Fruit fly (Drosophila melanogaster) whole organism, embryonic: ENCODE data around the gene Evi5.

Source experiments
- Awh ChIP-seq: fragments of 200-800 bp; sonication (Bioruptor generic); IDR thresholded peaks from 2 replicates; pipeline ENCODE4, ENCODE4 v1.3.6; 2022; ENCODE audit warnings: missing biosample characterization, missing genetic modification characterization
- CG10267 ChIP-seq: fragments of 200-800 bp; sonication (Bioruptor generic); optimal IDR thresholded peaks from 2 replicates; lab custom pipeline; 2018; ENCODE audit warnings: missing biosample characterization, mild to moderate bottlenecking, missing genetic modification characterization, moderate library complexity
- CG11560 ChIP-seq: fragments of 200-800 bp; sonication (Bioruptor generic); IDR thresholded peaks from 3 replicates; pipeline ENCODE4 v1.3.6; 2022; ENCODE audit warnings: missing biosample characterization, missing genetic modification characterization
- CG14710 ChIP-seq: fragments of 200-800 bp; sonication (Bioruptor generic); optimal IDR thresholded peaks from 3 replicates; lab custom pipeline; 2019; ENCODE audit warnings: missing biosample characterization, mild to moderate bottlenecking, missing genetic modification characterization, moderate library complexity
- CG15479 ChIP-seq: fragments of 200-800 bp; sonication (Bioruptor generic); optimal IDR thresholded peaks from 3 replicates; lab custom pipeline; 2019; ENCODE audit warnings: missing biosample characterization, mild to moderate bottlenecking, missing genetic modification characterization, moderate library complexity
- CG1602 ChIP-seq: fragments of 200-800 bp; sonication (Bioruptor generic); optimal IDR thresholded peaks from 3 replicates; lab custom pipeline; 2016; ENCODE audit warnings: missing biosample characterization, missing genetic modification characterization
- CG16779 ChIP-seq: fragments of 200-800 bp; sonication (Bioruptor generic); IDR thresholded peaks from 2 replicates; pipeline ENCODE4 v1.3.6; 2022; ENCODE audit warnings: missing biosample characterization, missing genetic modification characterization
- CG17912 ChIP-seq: fragments of 200-800 bp; sonication (Bioruptor generic); optimal IDR thresholded peaks from 2 replicates; lab custom pipeline; 2018; ENCODE audit warnings: missing biosample characterization, mild to moderate bottlenecking, missing genetic modification characterization
- CG2678 ChIP-seq: fragments of 200-800 bp; sonication (Bioruptor generic); optimal IDR thresholded peaks from 3 replicates; lab custom pipeline; 2019; ENCODE audit warnings: missing biosample characterization, mild to moderate bottlenecking, missing genetic modification characterization, moderate library complexity
- CG31388 ChIP-seq: fragments of 200-800 bp; sonication (Bioruptor generic); optimal IDR thresholded peaks from 2 replicates; lab custom pipeline; 2016; ENCODE audit warnings: missing biosample characterization, missing genetic modification characterization
- CG3163 ChIP-seq: fragments of 200-800 bp; sonication (Bioruptor generic); optimal IDR thresholded peaks from 3 replicates; lab custom pipeline; 2016; ENCODE audit warnings: missing biosample characterization, missing genetic modification characterization
- CG34224 ChIP-seq: fragments of 200-800 bp; sonication (Bioruptor generic); IDR thresholded peaks from 3 replicates; pipeline ENCODE4 v1.3.6; 2022; ENCODE audit warnings: missing biosample characterization, missing genetic modification characterization; ENCODE audit not compliant: partially characterized antibody
- CG34422 ChIP-seq: fragments of 200-800 bp; sonication (Bioruptor generic); IDR thresholded peaks from 3 replicates; pipeline ENCODE4 v1.3.6; 2022; ENCODE audit warnings: missing biosample characterization, missing genetic modification characterization
- CG3726 ChIP-seq: fragments of 200-800 bp; sonication (Bioruptor generic); IDR thresholded peaks from 3 replicates; pipeline ENCODE4, ENCODE4 v1.3.6; 2022; ENCODE audit warnings: missing biosample characterization, missing genetic modification characterization
- CG6272 ChIP-seq: fragments of 200-800 bp; sonication (Bioruptor generic); IDR thresholded peaks from 2 replicates; pipeline ENCODE4 v1.3.6; 2022; ENCODE audit warnings: missing biosample characterization, missing genetic modification characterization
- CG8089 ChIP-seq: fragments of 200-800 bp; sonication (Bioruptor generic); optimal IDR thresholded peaks from 3 replicates; lab custom pipeline; 2016; ENCODE audit warnings: missing biosample characterization, missing genetic modification characterization
- CG8281 ChIP-seq: fragments of 200-800 bp; sonication (Bioruptor generic); optimal IDR thresholded peaks from 2 replicates; lab custom pipeline; 2018; ENCODE audit warnings: missing biosample characterization, mild to moderate bottlenecking, missing genetic modification characterization, moderate library complexity
- Dek ChIP-seq: fragments of 200-800 bp; sonication (Bioruptor generic); optimal IDR thresholded peaks from 3 replicates; lab custom pipeline; 2019; ENCODE audit warnings: missing biosample characterization, mild to moderate bottlenecking, missing genetic modification characterization, moderate library complexity
- Doc3 ChIP-seq: fragments of 200-800 bp; sonication (Bioruptor generic); IDR thresholded peaks from 3 replicates; pipeline ENCODE4 v1.3.6; 2022; ENCODE audit warnings: missing biosample characterization, missing genetic modification characterization; ENCODE audit not compliant: partially characterized antibody
- Ets65A ChIP-seq: fragments of 200-800 bp; sonication (Bioruptor generic); peaks from one replicate; lab custom pipeline; 2016; ENCODE audit warnings: missing biosample characterization, missing genetic modification characterization
- Fer2 ChIP-seq: fragments of 200-800 bp; sonication (Bioruptor generic); optimal IDR thresholded peaks from 2 replicates; lab custom pipeline; 2018; ENCODE audit warnings: missing biosample characterization, mild to moderate bottlenecking, missing genetic modification characterization, moderate library complexity
- H15 ChIP-seq: fragments of 200-800 bp; sonication (Bioruptor generic); IDR thresholded peaks from 3 replicates; pipeline ENCODE4 v1.3.6; 2022; ENCODE audit warnings: missing biosample characterization, missing genetic modification characterization
- HmgZ ChIP-seq: fragments of 200-800 bp; sonication (Bioruptor generic); optimal IDR thresholded peaks from 2 replicates; lab custom pipeline; 2018; ENCODE audit warnings: missing biosample characterization, mild to moderate bottlenecking, missing genetic modification characterization
- Med ChIP-seq: fragments of 200-800 bp; sonication (Bioruptor generic); peaks from one replicate; lab custom pipeline; 2016; ENCODE audit warnings: missing biosample characterization, missing genetic modification characterization, mild to moderate bottlenecking, inconsistent platforms, moderate library complexity
- Meics ChIP-seq: fragments of 200-800 bp; sonication (Bioruptor generic); optimal IDR thresholded peaks from 2 replicates; lab custom pipeline; 2017; ENCODE audit warnings: missing biosample characterization, mild to moderate bottlenecking, missing genetic modification characterization
- Trl ChIP-seq, 3 experiments: fragments of >200 bp in 2 of 3; fragments of 200-800 bp in 1 of 3; sonication (Bioruptor generic) in 1 of 3; optimal IDR thresholded peaks; 2 replicates in 1 of 3; 3 replicates in 2 of 3; lab custom pipeline; 2016 to 2017; ENCODE audit warnings: missing biosample characterization in 1 of 3, missing genetic modification characterization in 1 of 3
- YL-1 ChIP-seq: fragments of 200-800 bp; sonication (Bioruptor generic); optimal IDR thresholded peaks from 3 replicates; lab custom pipeline; 2017; ENCODE audit warnings: missing biosample characterization, mild to moderate bottlenecking, missing genetic modification characterization
- ato ChIP-seq: fragments of 200-800 bp; sonication (Bioruptor generic); IDR thresholded peaks from 2 replicates; pipeline ENCODE4 v1.3.6; 2022; ENCODE audit warnings: missing biosample characterization, missing genetic modification characterization; ENCODE audit not compliant: partially characterized antibody
- crc ChIP-seq: fragments of 200-800 bp; sonication (Bioruptor generic); optimal IDR thresholded peaks from 2 replicates; lab custom pipeline; 2016; ENCODE audit warnings: missing biosample characterization, missing genetic modification characterization
- da ChIP-seq: fragments of 200-800 bp; sonication (Bioruptor generic); optimal IDR thresholded peaks from 2 replicates; lab custom pipeline; 2016; ENCODE audit warnings: missing biosample characterization, missing genetic modification characterization
- emc ChIP-seq: fragments of 200-800 bp; sonication (Bioruptor generic); optimal IDR thresholded peaks from 2 replicates; lab custom pipeline; 2016; ENCODE audit warnings: missing biosample characterization, missing genetic modification characterization
- esg ChIP-seq: fragments of 200-800 bp; sonication (Bioruptor generic); conservative IDR thresholded peaks from 2 replicates; pipeline ENCODE4 v1.3.6; 2022; ENCODE audit warnings: missing biosample characterization, missing genetic modification characterization
- exex ChIP-seq: fragments of 200-800 bp; sonication (Bioruptor generic); optimal IDR thresholded peaks from 4 replicates; lab custom pipeline; 2018; ENCODE audit warnings: missing biosample characterization, mild to moderate bottlenecking, missing genetic modification characterization, moderate library complexity
- fru ChIP-seq: fragments of >200 bp; optimal IDR thresholded peaks from 2 replicates; lab custom pipeline; 2017
- fu2 ChIP-seq: fragments of 200-800 bp; sonication (Bioruptor generic); optimal IDR thresholded peaks from 2 replicates; lab custom pipeline; 2016; ENCODE audit warnings: missing biosample characterization, missing genetic modification characterization
- grn ChIP-seq: fragments of 200-800 bp; sonication (Bioruptor generic); optimal IDR thresholded peaks from 3 replicates; lab custom pipeline; 2017; ENCODE audit warnings: missing biosample characterization, missing genetic modification characterization
- h ChIP-seq: fragments of >200 bp; optimal IDR thresholded peaks from 2 replicates; lab custom pipeline; 2017
- hth ChIP-seq: fragments of >200 bp; optimal IDR thresholded peaks from 2 replicates; lab custom pipeline; 2017; ENCODE audit warnings: inconsistent platforms
- onecut ChIP-seq: fragments of 200-800 bp; sonication (Bioruptor generic); IDR thresholded peaks from 2 replicates; pipeline ENCODE4 v1.3.6; 2022; ENCODE audit warnings: missing biosample characterization, missing genetic modification characterization
- stwl ChIP-seq: fragments of 200-800 bp; sonication (Bioruptor generic); optimal IDR thresholded peaks from 3 replicates; lab custom pipeline; 2018; ENCODE audit warnings: missing biosample characterization, mild to moderate bottlenecking, missing genetic modification characterization, moderate library complexity
- unc-4 ChIP-seq: fragments of 200-800 bp; sonication (Bioruptor generic); IDR thresholded peaks from 2 replicates; pipeline ENCODE4 v1.3.6; 2022; ENCODE audit warnings: missing biosample characterization, missing genetic modification characterization; ENCODE audit not compliant: partially characterized antibody
- zf30C ChIP-seq: fragments of 200-800 bp; sonication (Bioruptor generic); optimal IDR thresholded peaks from 3 replicates; lab custom pipeline; 2018; ENCODE audit warnings: missing biosample characterization, mild to moderate bottlenecking, missing genetic modification characterization

The Evi5 gene

dm6 chrX:11446792-11447405, 7.3 kb downstream of the Evi5 start (continued):
- peak; percentile 87 for TF ChIP-seq fu2 (GFP tag; lab: Kevin White, UChicago)
- TF ChIP-seq CG14710 (tag; lab: Kevin White, UChicago): no peak
- TF ChIP-seq Awh: peak; percentile 73
- peak; percentile 87 for TF ChIP-seq CG2678
- no peak for TF ChIP-seq ato (GFP tag; lab: Robert Waterston, UW)
- no peak for TF ChIP-seq h (lab: Kevin White, UChicago)
- no peak for TF ChIP-seq fru (lab: Kevin White, UChicago)
- TF ChIP-seq Fer2 (tag; lab: Kevin White, UChicago): peak; percentile 69
- TF ChIP-seq CG31388 (GFP tag; lab: Kevin White, UChicago): no peak
- peak; percentile 59 for TF ChIP-seq onecut (GFP tag; lab: Robert Waterston, UW)
- peak; percentile 69; the same call in 2 of the 3 replicates for TF ChIP-seq CG11560 (tag; lab: Robert Waterston, UW)
- no peak for TF ChIP-seq YL-1 (GFP tag; lab: Kevin White, UChicago)
- TF ChIP-seq CG15479 (GFP tag; lab: Kevin White, UChicago): no peak
- TF ChIP-seq Med: peak; percentile 98
- TF ChIP-seq H15: peak; percentile 53; the same call in 1 of the 3 replicates
- TF ChIP-seq CG3163 (GFP tag; lab: Kevin White, UChicago): peak; percentile 41
- peak; percentile 70 for TF ChIP-seq crc (GFP tag; lab: Kevin White, UChicago)
- TF ChIP-seq CG3726 (GFP tag; lab: Robert Waterston, UW): peak; percentile 59; the same call in 1 of the 3 replicates
- TF ChIP-seq CG34224 (GFP tag; lab: Robert Waterston, UW): no peak
- no peak for TF ChIP-seq Trl (optimal IDR thresholded peaks at IDR 0.05; lab: Kevin White, UChicago)
- TF ChIP-seq Trl (GFP tag; optimal IDR thresholded peaks at IDR 0.05; lab: Kevin White, UChicago): peak; percentile 45
- TF ChIP-seq CG10267 (tag; lab: Kevin White, UChicago): peak; percentile 12
- peak; percentile 38 for TF ChIP-seq grn (GFP tag; lab: Kevin White, UChicago)
- TF ChIP-seq HmgZ: peak; percentile 91
- peak; percentile 78 for TF ChIP-seq exex
- no peak for TF ChIP-seq stwl
- peak; percentile 95 for TF ChIP-seq Ets65A (GFP tag; lab: Kevin White, UChicago)
- peak; percentile 14 for TF ChIP-seq da (GFP tag; lab: Kevin White, UChicago)
- TF ChIP-seq hth: no peak
- TF ChIP-seq Dek (tag; lab: Kevin White, UChicago): peak; percentile 80
- TF ChIP-seq Doc3 (GFP tag; lab: Robert Waterston, UW): no peak
- TF ChIP-seq CG6272: peak; percentile 46; the same call in 1 of the 2 replicates
- TF ChIP-seq zf30C (GFP tag; lab: Kevin White, UChicago): no peak
- no peak for TF ChIP-seq unc-4
- TF ChIP-seq CG8089 (GFP tag; lab: Kevin White, UChicago): peak; percentile 39
- TF ChIP-seq CG8281 (tag; lab: Kevin White, UChicago): peak; percentile 29
- TF ChIP-seq CG17912: no peak
- TF ChIP-seq CG16779 (GFP tag; lab: Robert Waterston, UW): peak; percentile 90
- TF ChIP-seq CG34422 (GFP tag; lab: Robert Waterston, UW): peak; percentile 87
- peak; percentile 31 for TF ChIP-seq CG1602 (GFP tag; lab: Kevin White, UChicago)
- peak; percentile 81 for TF ChIP-seq emc (GFP tag; lab: Kevin White, UChicago)
- TF ChIP-seq Meics (GFP tag; lab: Kevin White, UChicago): peak; percentile 91
- peak; percentile 77 for TF ChIP-seq esg (GFP tag; lab: Robert Waterston, UW)
